Fruit fly (Drosophila melanogaster): Measurements from ENCODE around the gene Hrs.

DNA sequence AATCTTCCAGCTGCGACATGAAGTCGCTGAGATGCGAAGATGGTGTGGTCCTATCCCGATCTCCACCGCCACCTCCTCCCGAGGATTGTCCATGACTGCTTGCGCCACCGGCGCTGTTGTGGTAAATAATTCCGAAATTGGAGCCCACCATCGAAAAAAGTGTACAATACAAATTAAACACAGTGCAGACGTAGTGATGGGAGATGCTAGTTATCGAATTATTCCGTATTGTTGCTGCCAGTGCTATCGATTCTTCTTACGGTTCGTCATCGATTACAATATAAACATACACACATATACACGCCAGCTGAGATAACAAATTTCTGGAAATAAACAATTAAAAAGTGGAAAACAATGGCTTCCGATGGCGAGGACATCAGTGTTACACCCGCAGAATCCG lies 27.8 kb downstream of the Hrs start, which contains the start of the genes Taf10b and Taf10:
- TF ChIP-seq pan (optimal IDR thresholded peaks at IDR 0.05) (no peak), psq (optimal IDR thresholded peaks at IDR 0.05) (no peak)

Measured in whole organism.